Worm (Caenorhabditis elegans) whole organism, L1 larva: ENCODE measurements around the gene srv-12.

Experiments
- C04F5.9 ChIP-seq: sonication (generic microtip); optimal IDR thresholded peaks from 2 replicates; lab custom pipeline; 2016; ENCODE audit warnings: missing genetic modification characterization, missing compliant biosample characterization
- C16A3.4 ChIP-seq: fragments of 150-350 bp; optimal IDR thresholded peaks from 2 replicates; lab custom pipeline; 2014; ENCODE audit warnings: missing biosample characterization, missing genetic modification characterization
- C34B4.2 ChIP-seq: sonication (generic microtip); optimal IDR thresholded peaks from 2 replicates; lab custom pipeline; 2017; ENCODE audit warnings: mild to moderate bottlenecking, missing genetic modification characterization, missing compliant biosample characterization
- Y116A8C.19 ChIP-seq: sonication (generic microtip); optimal IDR thresholded peaks from 2 replicates; lab custom pipeline; 2016; ENCODE audit warnings: missing compliant biosample characterization, missing genetic modification characterization, borderline replicate concordance
- alr-1 ChIP-seq: fragments of 200-800 bp; sonication (Bioruptor generic); optimal IDR thresholded peaks from 2 replicates; lab custom pipeline; 2018; ENCODE audit warnings: borderline replicate concordance, mild to moderate bottlenecking, missing genetic modification characterization, missing compliant biosample characterization
- ama-1 ChIP-seq: fragments of 150-350 bp; optimal IDR thresholded peaks from 2 replicates; lab custom pipeline; 2014
- ceh-63 ChIP-seq: fragments of 200-800 bp; sonication (Bioruptor generic); optimal IDR thresholded peaks from 2 replicates; lab custom pipeline; 2018; ENCODE audit warnings: mild to moderate bottlenecking, missing genetic modification characterization, missing compliant biosample characterization
- ceh-8 ChIP-seq: fragments of 200-800 bp; sonication (Bioruptor generic); optimal IDR thresholded peaks from 2 replicates; lab custom pipeline; 2018; ENCODE audit warnings: mild to moderate bottlenecking, missing genetic modification characterization, moderate library complexity, missing compliant biosample characterization
- ceh-88 ChIP-seq: fragments of 200-800 bp; sonication (Bioruptor generic); IDR thresholded peaks from 2 replicates; pipeline ENCODE4 v1.3.6; 2022; ENCODE audit warnings: missing genetic modification characterization, missing compliant biosample characterization
- efl-1 ChIP-seq, 4 experiments: fragments of 150-350 bp; optimal IDR thresholded peaks in 3 of 4; peaks in 1 of 4; 1 replicate in 1 of 4; 2 replicates in 3 of 4; lab custom pipeline; 2014; ENCODE audit warnings: missing biosample characterization in 2 of 4, missing genetic modification characterization in 2 of 4, missing genetic modification reagents in 2 of 4
- egl-27 ChIP-seq, 2 experiments: fragments of 150-350 bp in 1 of 2; sonication (generic microtip); optimal IDR thresholded peaks; 3 replicates each; lab custom pipeline; 2017 to 2018; ENCODE audit warnings: missing biosample characterization in 2 of 2, missing genetic modification characterization in 2 of 2, missing genetic modification reagents in 2 of 2
- elt-3 ChIP-seq, 6 experiments: fragments of 150-350 bp in 1 of 6; sonication (generic microtip); optimal IDR thresholded peaks; 2 replicates each; lab custom pipeline; 2017 to 2018; ENCODE audit warnings: missing biosample characterization in 6 of 6, missing genetic modification characterization in 6 of 6, inconsistent platforms in 1 of 6
- fkh-4 ChIP-seq: sonication (generic microtip); optimal IDR thresholded peaks from 2 replicates; lab custom pipeline; 2016; ENCODE audit warnings: missing compliant biosample characterization, missing genetic modification characterization, borderline replicate concordance
- fkh-8 ChIP-seq: sonication (generic microtip); optimal IDR thresholded peaks from 2 replicates; lab custom pipeline; 2016; ENCODE audit warnings: mild to moderate bottlenecking, missing genetic modification characterization, missing compliant biosample characterization
- fos-1 ChIP-seq: fragments of 150-350 bp; optimal IDR thresholded peaks from 2 replicates; lab custom pipeline; 2014; ENCODE audit warnings: missing biosample characterization, missing genetic modification characterization
- isw-1 ChIP-seq: fragments of 200-800 bp; sonication (Bioruptor generic); IDR thresholded peaks from 2 replicates; pipeline ENCODE4 v1.3.6; 2022; ENCODE audit warnings: missing genetic modification characterization, missing compliant biosample characterization
- jun-1 ChIP-seq: fragments of 150-350 bp; optimal IDR thresholded peaks from 2 replicates; lab custom pipeline; 2014; ENCODE audit warnings: missing biosample characterization, missing genetic modification reagents, missing genetic modification characterization
- lin-13 ChIP-seq: fragments of 150-350 bp; optimal IDR thresholded peaks from 2 replicates; lab custom pipeline; 2014; ENCODE audit warnings: missing biosample characterization, missing genetic modification reagents, missing genetic modification characterization
- lin-14 ChIP-seq: fragments of 200-800 bp; sonication (Bioruptor generic); optimal IDR thresholded peaks from 2 replicates; lab custom pipeline; 2018; ENCODE audit warnings: mild to moderate bottlenecking, missing genetic modification characterization, moderate library complexity, missing compliant biosample characterization
- lin-15B ChIP-seq: fragments of 150-350 bp; sonication (generic microtip); optimal IDR thresholded peaks from 3 replicates; lab custom pipeline; 2014; ENCODE audit warnings: missing biosample characterization, missing genetic modification characterization
- lir-3 ChIP-seq: sonication (generic microtip); optimal IDR thresholded peaks from 2 replicates; lab custom pipeline; 2016; ENCODE audit warnings: mild to moderate bottlenecking, missing genetic modification characterization, moderate library complexity, missing compliant biosample characterization; ENCODE audit not compliant: poor library complexity
- lsy-2 ChIP-seq, 2 experiments: fragments of 150-350 bp; optimal IDR thresholded peaks; 2 replicates each; lab custom pipeline; 2014; ENCODE audit warnings: missing biosample characterization in 2 of 2, missing genetic modification characterization in 2 of 2
- mab-9 ChIP-seq: fragments of 200-800 bp; sonication (Bioruptor generic); IDR thresholded peaks from 2 replicates; pipeline ENCODE4 v1.3.6; 2022; ENCODE audit warnings: missing genetic modification reagents, missing genetic modification characterization, missing compliant biosample characterization
- mef-2 ChIP-seq: fragments of 150-350 bp; optimal IDR thresholded peaks from 2 replicates; lab custom pipeline; 2014; ENCODE audit warnings: missing biosample characterization, missing genetic modification characterization
- mep-1 ChIP-seq: fragments of 150-350 bp; optimal IDR thresholded peaks from 2 replicates; lab custom pipeline; 2014; ENCODE audit warnings: missing biosample characterization, missing genetic modification characterization
- nhr-12 ChIP-seq: sonication (generic microtip); optimal IDR thresholded peaks from 2 replicates; lab custom pipeline; 2017; ENCODE audit warnings: missing biosample characterization, missing genetic modification characterization
- nhr-28 ChIP-seq: fragments of 150-350 bp; optimal IDR thresholded peaks from 2 replicates; lab custom pipeline; 2014; ENCODE audit warnings: missing biosample characterization, missing genetic modification characterization
- nhr-47 ChIP-seq: sonication (generic microtip); optimal IDR thresholded peaks from 2 replicates; lab custom pipeline; 2016; ENCODE audit warnings: mild to moderate bottlenecking, missing genetic modification characterization, moderate library complexity, missing compliant biosample characterization
- nhr-71 ChIP-seq: sonication (generic microtip); optimal IDR thresholded peaks from 2 replicates; lab custom pipeline; 2016; ENCODE audit warnings: mild to moderate bottlenecking, missing genetic modification characterization, moderate library complexity, missing compliant biosample characterization
- nhr-77 ChIP-seq: fragments of 150-350 bp; optimal IDR thresholded peaks from 2 replicates; lab custom pipeline; 2014; ENCODE audit warnings: missing biosample characterization, missing genetic modification characterization
- nhr-84 ChIP-seq: sonication (generic microtip); optimal IDR thresholded peaks from 2 replicates; lab custom pipeline; 2017; ENCODE audit warnings: missing biosample characterization, missing genetic modification characterization
- nhr-90 ChIP-seq: sonication (generic microtip); optimal IDR thresholded peaks from 2 replicates; lab custom pipeline; 2016; ENCODE audit warnings: mild to moderate bottlenecking, missing genetic modification characterization, missing compliant biosample characterization; ENCODE audit not compliant: poor library complexity
- pqm-1 ChIP-seq: sonication (generic microtip); optimal IDR thresholded peaks from 3 replicates; lab custom pipeline; 2017; ENCODE audit warnings: missing biosample characterization, missing genetic modification characterization
- rnt-1 ChIP-seq: sonication (generic microtip); optimal IDR thresholded peaks from 2 replicates; lab custom pipeline; 2016; ENCODE audit warnings: mild to moderate bottlenecking, missing genetic modification characterization, moderate library complexity, missing compliant biosample characterization
- snu-23 ChIP-seq: sonication (generic microtip); optimal IDR thresholded peaks from 2 replicates; lab custom pipeline; 2016; ENCODE audit warnings: missing genetic modification characterization, missing compliant biosample characterization
- sox-4 ChIP-seq: sonication (generic microtip); optimal IDR thresholded peaks from 2 replicates; lab custom pipeline; 2016; ENCODE audit warnings: missing genetic modification characterization, missing compliant biosample characterization
- tlp-1 ChIP-seq: fragments of 150-350 bp; optimal IDR thresholded peaks from 2 replicates; lab custom pipeline; 2014; ENCODE audit warnings: missing biosample characterization, missing genetic modification characterization
- unc-30 ChIP-seq: sonication (generic microtip); optimal IDR thresholded peaks from 2 replicates; lab custom pipeline; 2017; ENCODE audit warnings: missing biosample characterization, missing genetic modification characterization
- xbp-1 ChIP-seq: sonication (generic microtip); optimal IDR thresholded peaks from 2 replicates; lab custom pipeline; 2016; ENCODE audit warnings: missing genetic modification characterization, missing compliant biosample characterization
- zag-1 ChIP-seq: fragments of 150-350 bp; optimal IDR thresholded peaks from 2 replicates; lab custom pipeline; 2014; ENCODE audit warnings: missing biosample characterization, missing genetic modification characterization
- zip-4 ChIP-seq: fragments of 200-800 bp; sonication (Bioruptor generic); optimal IDR thresholded peaks from 2 replicates; lab custom pipeline; 2018; ENCODE audit warnings: mild to moderate bottlenecking, missing genetic modification characterization, moderate library complexity, missing compliant biosample characterization

srv-12 gene

ce11 chrIV:10075899-10076298 lies 22.4 kb upstream of the srv-12 start, which contains the start of gene W01B6.5:
Gene W01B6.5, plus strand, starts transcription at chrIV:10076199.
- no peak for TF ChIP-seq elt-3 (tag; optimal IDR thresholded peaks at IDR 0.05; lab: Kevin White, UChicago)
- no peak for TF ChIP-seq mep-1 (tag; lab: Kevin White, UChicago)
- no peak for TF ChIP-seq fos-1 (tag; lab: Kevin White, UChicago)
- no peak for TF ChIP-seq pqm-1
- no peak for TF ChIP-seq efl-1 (optimal IDR thresholded peaks at IDR 0.05; lab: Kevin White, UChicago)
- TF ChIP-seq efl-1 (GFP tag; optimal IDR thresholded peaks at IDR 0.05 in 1 of 2; lab: Kevin White, UChicago), result peak in 1 of 2 experiments; percentile 40
- TF ChIP-seq, all 84 proteins: peak for 1

DNA sequence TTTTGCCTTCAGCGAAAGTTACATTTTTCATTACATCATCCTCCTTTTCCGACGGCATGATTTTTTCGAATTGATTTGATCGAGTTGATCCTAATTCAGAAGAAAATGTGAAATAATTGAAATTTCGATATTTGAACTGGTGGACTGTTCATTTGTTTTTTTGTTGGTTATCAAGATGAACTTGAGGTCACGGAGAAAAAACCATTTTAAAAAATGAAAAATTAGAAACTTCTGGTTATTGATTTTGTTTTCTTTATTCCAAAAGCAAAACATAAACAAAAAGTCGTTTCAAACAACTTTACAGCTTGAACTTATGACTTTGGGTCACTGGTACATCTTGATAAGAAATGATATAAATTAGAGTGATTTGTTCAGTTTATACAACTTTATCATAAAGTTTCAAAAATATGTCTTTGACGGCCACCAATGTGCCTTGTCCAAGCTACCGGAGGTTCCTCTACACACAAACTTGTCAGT lies 21.6 kb upstream of the srv-12 start, which contains the start of the genes ttbk-4 and W01B6.4:
TSS of gene ttbk-4 (minus strand) at position 101 of the 477 bp plus-strand sequence.
TSS of gene W01B6.4 (plus strand) at position 427 of the 477 bp plus-strand sequence.
- TF ChIP-seq zag-1 (no peak), lin-15B (tag; lab: Kevin White, UChicago) (no peak), nhr-28 (tag; lab: Kevin White, UChicago) (no peak), nhr-12 (tag; lab: Kevin White, UChicago) (no peak), nhr-84 (tag; lab: Kevin White, UChicago) (no peak), ceh-63 (no peak), jun-1 (no peak), tlp-1 (tag; lab: Kevin White, UChicago) (no peak), lir-3 (tag; lab: Kevin White, UChicago) (no peak), lin-13 (GFP tag; lab: Kevin White, UChicago) (no peak), lsy-2 (tag; optimal IDR thresholded peaks at IDR 0.05; lab: Kevin White, UChicago) (no peak), pqm-1 (no peak), nhr-71 (tag; lab: Kevin White, UChicago) (no peak), zip-4 (GFP tag; lab: Kevin White, UChicago) (no peak), nhr-77 (tag; lab: Kevin White, UChicago) (no peak), ceh-88 (GFP tag; lab: Robert Waterston, UW) (no peak), fkh-4 (tag; lab: Kevin White, UChicago) (no peak), isw-1 (GFP tag; lab: Robert Waterston, UW) (no peak)

ce11 chrIV:10072527-10072926 lies 19.1 kb upstream of the srv-12 start, which contains the start of gene W01B6.3:
Gene W01B6.3, minus strand, starts transcription at chrIV:10072627.
- TF ChIP-seq sox-4 (tag; lab: Kevin White, UChicago) (no peak), tlp-1 (tag; lab: Kevin White, UChicago) (no peak), alr-1 (tag; lab: Kevin White, UChicago) (no peak), snu-23 (GFP tag; lab: Kevin White, UChicago) (no peak), lin-13 (GFP tag; lab: Kevin White, UChicago) (no peak), xbp-1 (no peak), mab-9 (GFP tag; lab: Robert Waterston, UW) (no peak), zip-4 (GFP tag; lab: Kevin White, UChicago) (no peak), ceh-8 (GFP tag; lab: Kevin White, UChicago) (no peak), fkh-8 (tag; lab: Kevin White, UChicago) (no peak), lsy-2 (tag; optimal IDR thresholded peaks at IDR 0.05; lab: Kevin White, UChicago) (no peak)

DNA sequence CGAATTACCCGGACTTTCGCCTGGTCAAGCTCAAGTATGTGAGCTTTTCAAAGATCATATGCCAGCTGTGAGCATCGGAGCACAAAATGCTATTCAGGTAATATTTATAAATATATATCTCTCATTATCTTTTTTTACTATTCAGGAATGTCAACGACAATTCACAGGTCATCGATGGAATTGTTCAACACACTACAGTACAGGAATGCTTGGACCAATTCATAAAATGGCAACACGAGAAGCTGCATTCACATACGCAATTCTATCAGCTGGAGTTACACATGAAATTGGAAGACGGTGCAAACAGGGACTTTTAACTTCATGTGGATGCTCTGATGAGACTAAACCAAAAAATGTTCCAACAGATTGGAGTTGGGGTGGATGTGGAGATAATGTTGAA lies 14.8 kb upstream of the srv-12 start:
- TF ChIP-seq C16A3.4 (tag; lab: Kevin White, UChicago) (no peak), lir-3 (tag; lab: Kevin White, UChicago) (no peak), mef-2 (tag; lab: Kevin White, UChicago) (no peak), lin-14 (GFP tag; lab: Kevin White, UChicago) (no peak), C34B4.2 (no peak), nhr-47 (tag; lab: Kevin White, UChicago) (no peak), pqm-1 (no peak), mep-1 (tag; lab: Kevin White, UChicago) (no peak), C04F5.9 (tag; lab: Kevin White, UChicago) (no peak), egl-27 (tag; optimal IDR thresholded peaks at IDR 0.05; lab: Kevin White, UChicago) (no peak), sox-4 (tag; lab: Kevin White, UChicago) (no peak), ama-1 (lab: Kevin White, UChicago) (no peak), nhr-90 (tag; lab: Kevin White, UChicago) (no peak), elt-3 (tag; optimal IDR thresholded peaks at IDR 0.05; lab: Kevin White, UChicago) (no peak), fos-1 (tag; lab: Kevin White, UChicago) (no peak), zip-4 (GFP tag; lab: Kevin White, UChicago) (no peak), unc-30 (tag; lab: Kevin White, UChicago) (no peak), Y116A8C.19 (tag; lab: Kevin White, UChicago) (no peak), rnt-1 (tag; lab: Kevin White, UChicago) (no peak)
